Fruit fly (Drosophila melanogaster): ENCODE measurements around the gene sd.
A peak's percentile ranks its signal among the peaks of the same experiment; 100 is the strongest.

The sd gene

DNA sequence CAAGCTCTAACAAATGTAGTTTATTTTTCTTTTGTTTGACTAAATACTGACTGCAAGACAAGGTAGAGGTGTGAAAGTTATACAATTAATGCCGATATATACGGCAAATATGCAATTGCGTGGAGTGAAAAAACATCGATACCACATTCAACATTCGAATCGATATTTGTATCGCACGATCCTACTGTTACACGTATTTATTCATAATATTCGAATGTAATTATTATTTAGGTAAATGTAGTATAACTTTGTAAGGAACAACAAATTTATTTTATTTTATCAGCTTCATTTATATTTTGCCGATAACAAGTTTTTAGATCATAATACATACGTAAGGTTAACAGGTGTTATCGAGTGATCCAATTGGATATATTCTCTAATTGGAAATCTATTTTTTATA, 31.2 kb downstream of the sd start, which contains the start of gene Chc (continued):
- peak; percentile 36; the same call in 1 of the 2 replicates for TF ChIP-seq ssp (GFP tag; IDR thresholded peaks at IDR 0.05)
- peak; percentile 96 for TF ChIP-seq vnd (GFP tag; IDR thresholded peaks at IDR 0.05; ENCODE audit: partially characterized antibody)
- TF ChIP-seq Mad (GFP tag; optimal IDR thresholded peaks at IDR 0.05): no peak
- no peak for TF ChIP-seq CG8765 (GFP tag; IDR thresholded peaks at IDR 0.05)
- TF ChIP-seq CG1529 (GFP tag; optimal IDR thresholded peaks at IDR 0.05): no peak
- no peak for TF ChIP-seq CG12299 (tag; optimal IDR thresholded peaks at IDR 0.05)
- TF ChIP-seq CG12071 (GFP tag; optimal IDR thresholded peaks at IDR 0.05): no peak
- no peak for TF ChIP-seq NC2α (GFP tag; optimal IDR thresholded peaks at IDR 0.05)
- TF ChIP-seq CG4424 (GFP tag; optimal IDR thresholded peaks at IDR 0.05): no peak
- no peak for TF ChIP-seq CrebB (tag; optimal IDR thresholded peaks at IDR 0.05)
- TF ChIP-seq wek (GFP tag; optimal IDR thresholded peaks at IDR 0.05): no peak
- no peak for TF ChIP-seq CG17829 (tag; optimal IDR thresholded peaks at IDR 0.05)
- peak; percentile 97 for TF ChIP-seq CG7963 (GFP tag; IDR thresholded peaks at IDR 0.05; ENCODE audit: partially characterized antibody)
- TF ChIP-seq CG16815 (GFP tag; optimal IDR thresholded peaks at IDR 0.05): no peak
- peak; percentile 64 for TF ChIP-seq CG9932 (GFP tag; IDR thresholded peaks at IDR 0.05)
- TF ChIP-seq MESR4 (GFP tag; optimal IDR thresholded peaks at IDR 0.05): peak; percentile 7
- no peak for TF ChIP-seq CG31365 (tag; optimal IDR thresholded peaks at IDR 0.05)
- TF ChIP-seq Vsx1 (GFP tag; optimal IDR thresholded peaks at IDR 0.05): no peak
- no peak for TF ChIP-seq Gug (GFP tag; IDR thresholded peaks at IDR 0.05)
- no peak for TF ChIP-seq Xrp1 (GFP tag; IDR thresholded peaks at IDR 0.05)
- no peak for TF ChIP-seq E2f1 (GFP tag; IDR thresholded peaks at IDR 0.05)
- no peak for TF ChIP-seq salm (tag; optimal IDR thresholded peaks at IDR 0.05)
- TF ChIP-seq knrl (GFP tag; IDR thresholded peaks at IDR 0.05; ENCODE audit: partially characterized antibody): peak; percentile 96
- no peak for TF ChIP-seq klu (GFP tag; IDR thresholded peaks at IDR 0.05)
- TF ChIP-seq z (GFP tag; IDR thresholded peaks at IDR 0.05): no peak
- TF ChIP-seq CG11695 (GFP tag; IDR thresholded peaks at IDR 0.05): no peak
- peak; percentile 97 for TF ChIP-seq CG14860 (GFP tag; IDR thresholded peaks at IDR 0.05; ENCODE audit: partially characterized antibody)
- no peak for TF ChIP-seq Hmx (GFP tag; optimal IDR thresholded peaks at IDR 0.05)
- TF ChIP-seq ase (GFP tag; IDR thresholded peaks at IDR 0.05): no peak
- peak; percentile 33 for TF ChIP-seq kah (GFP tag; optimal IDR thresholded peaks at IDR 0.05)
- no peak for TF ChIP-seq ems (GFP tag; optimal IDR thresholded peaks at IDR 0.05)
- TF ChIP-seq Nf-YC (tag; optimal IDR thresholded peaks at IDR 0.05): no peak
- no peak for TF ChIP-seq gce (GFP tag; IDR thresholded peaks at IDR 0.05)
- TF ChIP-seq Fer3 (tag; optimal IDR thresholded peaks at IDR 0.05): no peak
- no peak for TF ChIP-seq CG3407 (GFP tag; optimal IDR thresholded peaks at IDR 0.05)
- TF ChIP-seq CG10979 (tag; optimal IDR thresholded peaks at IDR 0.05): no peak
- TF ChIP-seq Camta (GFP tag; optimal IDR thresholded peaks at IDR 0.05): no peak
- TF ChIP-seq Tbp (GFP tag; optimal IDR thresholded peaks at IDR 0.05): no peak
- no peak for TF ChIP-seq CG4282 (GFP tag; optimal IDR thresholded peaks at IDR 0.05)
- TF ChIP-seq vfl (GFP tag; optimal IDR thresholded peaks at IDR 0.05): no peak
- TF ChIP-seq CG6791 (GFP tag; IDR thresholded peaks at IDR 0.05; ENCODE audit: partially characterized antibody): peak; percentile 98
- no peak for TF ChIP-seq CG11093 (GFP tag; IDR thresholded peaks at IDR 0.05)
- TF ChIP-seq E2f2 (GFP tag; IDR thresholded peaks at IDR 0.05): peak; percentile 50; the same call in 1 of the 2 replicates
- peak; percentile 91 for TF ChIP-seq Doc3 (GFP tag; IDR thresholded peaks at IDR 0.05; ENCODE audit: partially characterized antibody)
- TF ChIP-seq Max (GFP tag; optimal IDR thresholded peaks at IDR 0.05): peak; percentile 13
- no peak for TF ChIP-seq dati (GFP tag; IDR thresholded peaks at IDR 0.05)
- no peak for TF ChIP-seq Sox100B (GFP tag; optimal IDR thresholded peaks at IDR 0.05)
- peak; percentile 69 for TF ChIP-seq sd (tag; optimal IDR thresholded peaks at IDR 0.05)
- TF ChIP-seq CG12219 (GFP tag; optimal IDR thresholded peaks at IDR 0.05): no peak
- TF ChIP-seq Ssrp (tag; optimal IDR thresholded peaks at IDR 0.05): no peak
- no peak for TF ChIP-seq p53 (GFP tag; optimal IDR thresholded peaks at IDR 0.05)
- TF ChIP-seq CG8924 (tag; optimal IDR thresholded peaks at IDR 0.05): peak; percentile 29
